Worm (Caenorhabditis elegans) whole organism, early embryonic: ENCODE results near the gene T26H5.11.

Source experiments
- B0310.2 ChIP-seq: sonication (generic microtip); optimal IDR thresholded peaks from 2 replicates; lab custom pipeline; 2016; ENCODE audit warnings: mild to moderate bottlenecking, missing genetic modification characterization, missing compliant biosample characterization
- F13C5.2 ChIP-seq: sonication (generic microtip); optimal IDR thresholded peaks from 2 replicates; lab custom pipeline; 2017; ENCODE audit warnings: mild to moderate bottlenecking, missing genetic modification characterization, inconsistent platforms, missing compliant biosample characterization
- ama-1 ChIP-seq: fragments of 150-350 bp; optimal IDR thresholded peaks from 2 replicates; lab custom pipeline; 2014
- ceh-13 ChIP-seq: fragments of 200-800 bp; sonication (Bioruptor generic); optimal IDR thresholded peaks from 2 replicates; lab custom pipeline; 2018; ENCODE audit warnings: mild to moderate bottlenecking, missing genetic modification characterization, missing compliant biosample characterization
- flt-1 ChIP-seq: fragments of 200-800 bp; sonication (Bioruptor generic); IDR thresholded peaks from 2 replicates; pipeline ENCODE4 v1.3.6; 2022; ENCODE audit warnings: missing genetic modification characterization, missing compliant biosample characterization
- hmbx-1 ChIP-seq: sonication (generic microtip); optimal IDR thresholded peaks from 2 replicates; lab custom pipeline; 2016; ENCODE audit warnings: mild to moderate bottlenecking, missing genetic modification characterization, missing compliant biosample characterization
- hmg-4 ChIP-seq: fragments of 200-800 bp; sonication (Bioruptor generic); optimal IDR thresholded peaks from 2 replicates; lab custom pipeline; 2018; ENCODE audit warnings: mild to moderate bottlenecking, missing genetic modification characterization, missing compliant biosample characterization
- hnd-1 ChIP-seq: sonication (generic microtip); optimal IDR thresholded peaks from 2 replicates; lab custom pipeline; 2016; ENCODE audit warnings: missing genetic modification characterization, missing compliant biosample characterization
- scrt-1 ChIP-seq: fragments of 200-800 bp; sonication (Bioruptor generic); IDR thresholded peaks from 2 replicates; pipeline ENCODE4 v1.3.6; 2022; ENCODE audit warnings: missing genetic modification characterization, missing compliant biosample characterization
- sea-1 ChIP-seq: fragments of 200-800 bp; sonication (Bioruptor generic); conservative IDR thresholded peaks from 2 replicates; pipeline ENCODE4 v1.3.6; 2022; ENCODE audit warnings: missing genetic modification characterization, missing compliant biosample characterization
- tbx-11 ChIP-seq: fragments of 200-800 bp; sonication (Bioruptor generic); IDR thresholded peaks from 2 replicates; pipeline ENCODE4 v1.3.6; 2022; ENCODE audit warnings: missing genetic modification characterization, missing compliant biosample characterization
- tbx-37 ChIP-seq: fragments of 200-800 bp; sonication (Bioruptor generic); conservative IDR thresholded peaks from 2 replicates; pipeline ENCODE4 v1.3.6; 2022; ENCODE audit warnings: missing genetic modification reagents, missing genetic modification characterization, missing compliant biosample characterization

DNA sequence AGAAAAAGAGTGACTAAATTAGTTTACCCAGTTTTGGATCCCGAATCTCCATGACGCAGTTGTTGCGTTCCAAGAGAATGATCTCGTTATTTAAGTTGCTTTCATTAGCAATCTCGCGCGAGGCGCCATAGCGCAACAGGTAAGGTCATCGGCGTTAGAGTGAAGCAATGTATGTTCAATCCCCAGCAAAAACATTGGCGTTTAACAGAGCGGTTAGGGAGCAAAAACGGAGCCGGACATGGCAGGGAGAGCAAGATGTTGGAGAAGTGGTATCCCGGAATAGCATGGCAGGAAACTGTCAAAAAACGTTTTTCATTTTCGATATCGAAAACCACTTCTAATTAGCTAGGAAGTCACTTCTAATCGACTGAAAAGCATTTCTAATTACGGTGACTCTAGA lies 10.2 kb upstream of the T26H5.11 start:
- TF ChIP-seq ama-1 (no peak), tbx-37 (GFP tag; lab: Robert Waterston, UW) (no peak), ceh-13 (GFP tag; lab: Kevin White, UChicago) (no peak), hmbx-1 (no peak), scrt-1 (GFP tag; lab: Robert Waterston, UW) (no peak), B0310.2 (tag; lab: Kevin White, UChicago) (no peak), flt-1 (GFP tag; lab: Robert Waterston, UW) (no peak), sea-1 (GFP tag; lab: Robert Waterston, UW) (no peak), F13C5.2 (tag; lab: Kevin White, UChicago) (no peak), tbx-11 (GFP tag; lab: Robert Waterston, UW) (no peak), hnd-1 (tag; lab: Kevin White, UChicago) (no peak), hmg-4 (GFP tag; lab: Kevin White, UChicago) (no peak)
